Fruit fly (Drosophila melanogaster): ENCODE results near the gene LSm-4.

LSm-4 gene

dm6 chr2L:10356508-10356907, 48.5 kb downstream of the LSm-4 start, which contains the start of the genes CtsL4 and ClpP (continued):
- no peak for TF ChIP-seq tap (tag; optimal IDR thresholded peaks at IDR 0.05)
- peak; percentile 23 for TF ChIP-seq pho (GFP tag; optimal IDR thresholded peaks at IDR 0.05)
- TF ChIP-seq CG30020 (tag; optimal IDR thresholded peaks at IDR 0.05), result peak; percentile 100
- no peak for TF ChIP-seq CG4707 (GFP tag; optimal IDR thresholded peaks at IDR 0.05)
- peak; percentile 26; the same call in 1 of the 3 replicates for TF ChIP-seq ase (GFP tag; IDR thresholded peaks at IDR 0.05)
- TF ChIP-seq D19B (GFP tag; optimal IDR thresholded peaks at IDR 0.05), result peak; percentile 81
- peak; percentile 36 for TF ChIP-seq CG33557 (GFP tag; optimal IDR thresholded peaks at IDR 0.05)
- TF ChIP-seq lola (GFP tag; optimal IDR thresholded peaks at IDR 0.05), result peak in 1 of 3 experiments; percentile 43
- TF ChIP-seq CG11398 (GFP tag; optimal IDR thresholded peaks at IDR 0.05), result no peak
- no peak for TF ChIP-seq CG18476 (GFP tag; optimal IDR thresholded peaks at IDR 0.05)
- peak; percentile 64 for TF ChIP-seq CG2120 (GFP tag; optimal IDR thresholded peaks at IDR 0.05)
- no peak for TF ChIP-seq gro (GFP tag; optimal IDR thresholded peaks at IDR 0.05)
- no peak for TF ChIP-seq CG7556 (GFP tag; optimal IDR thresholded peaks at IDR 0.05)
- TF ChIP-seq H15 (GFP tag; IDR thresholded peaks at IDR 0.05), result no peak
- TF ChIP-seq Dp (GFP tag; optimal IDR thresholded peaks at IDR 0.05), result peak; percentile 5
- TF ChIP-seq CG17802 (tag; optimal IDR thresholded peaks at IDR 0.05), result peak; percentile 94
- TF ChIP-seq CG2129 (GFP tag; IDR thresholded peaks at IDR 0.05; ENCODE audit: partially characterized antibody), result no peak
- no peak for TF ChIP-seq Hmr (GFP tag; optimal IDR thresholded peaks at IDR 0.05)
- TF ChIP-seq Elba2 (GFP tag; optimal IDR thresholded peaks at IDR 0.05), result peak; percentile 59
- peak; percentile 34 for TF ChIP-seq HLH54F (GFP tag; optimal IDR thresholded peaks at IDR 0.05)
- peak; percentile 43 for TF ChIP-seq Ets97D (GFP tag; optimal IDR thresholded peaks at IDR 0.05)
- TF ChIP-seq bbx (GFP tag; IDR thresholded peaks at IDR 0.05; ENCODE audit: partially characterized antibody), result no peak
- TF ChIP-seq Spps (tag; optimal IDR thresholded peaks at IDR 0.05), result no peak
- peak; percentile 27 for TF ChIP-seq CG3995 (GFP tag; optimal IDR thresholded peaks at IDR 0.05)
- no peak for TF ChIP-seq sqz (GFP tag; optimal IDR thresholded peaks at IDR 0.05)
- no peak for TF ChIP-seq ab (GFP tag; optimal IDR thresholded peaks at IDR 0.05)
- peak; percentile 60 for TF ChIP-seq phol (tag; optimal IDR thresholded peaks at IDR 0.05)
- TF ChIP-seq Oaz (GFP tag; IDR thresholded peaks at IDR 0.05), result no peak; the same call in 1 of the 2 replicates
- peak; percentile 4 for TF ChIP-seq Camta (GFP tag; optimal IDR thresholded peaks at IDR 0.05)
- peak; percentile 49; the same call in 1 of the 3 replicates for TF ChIP-seq ci (GFP tag; IDR thresholded peaks at IDR 0.05)
- no peak for TF ChIP-seq CG6654 (GFP tag; optimal IDR thresholded peaks at IDR 0.05)
- peak; percentile 68 for TF ChIP-seq CG8388 (GFP tag; optimal IDR thresholded peaks at IDR 0.05)
- peak; percentile 53 for TF ChIP-seq YL-1 (GFP tag; optimal IDR thresholded peaks at IDR 0.05)
- peak; percentile 86 for TF ChIP-seq row (GFP tag; IDR thresholded peaks at IDR 0.05)
- peak; percentile 35 for TF ChIP-seq pum (GFP tag; optimal IDR thresholded peaks at IDR 0.05)
- peak; percentile 77 for TF ChIP-seq Med (GFP tag)
- no peak for TF ChIP-seq grn (GFP tag; optimal IDR thresholded peaks at IDR 0.05)
- TF ChIP-seq cato (GFP tag; optimal IDR thresholded peaks at IDR 0.05; ENCODE audit: borderline replicate concordance), result peak; percentile 14
- TF ChIP-seq CG43689 (GFP tag; IDR thresholded peaks at IDR 0.05), result no peak
- TF ChIP-seq Sox102F (GFP tag; optimal IDR thresholded peaks at IDR 0.05), result no peak
- peak; percentile 39; the same call in 1 of the 3 replicates for TF ChIP-seq Mrtf (GFP tag; IDR thresholded peaks at IDR 0.05)
- peak; percentile 40 for TF ChIP-seq CG13296 (GFP tag; optimal IDR thresholded peaks at IDR 0.05)
- TF ChIP-seq tll (GFP tag; optimal IDR thresholded peaks at IDR 0.05), result no peak
- peak; percentile 43 for TF ChIP-seq Sry-δ (GFP tag; optimal IDR thresholded peaks at IDR 0.05)
- TF ChIP-seq CG2199 (GFP tag; IDR thresholded peaks at IDR 0.05), result peak; percentile 55; the same call in 1 of the 3 replicates
- no peak for TF ChIP-seq CG10543 (GFP tag; optimal IDR thresholded peaks at IDR 0.05)
- no peak for TF ChIP-seq fru (optimal IDR thresholded peaks at IDR 0.05)
- TF ChIP-seq Ptx1 (GFP tag; IDR thresholded peaks at IDR 0.05), result peak; percentile 60
- TF ChIP-seq hkb (optimal IDR thresholded peaks at IDR 0.05), result no peak
- TF ChIP-seq hkb (GFP tag; IDR thresholded peaks at IDR 0.05), result 0 out of 2 replicates have a peak, but pooled peaks have one; percentile 34
- TF ChIP-seq lilli (GFP tag; optimal IDR thresholded peaks at IDR 0.05), result peak; percentile 60

All from whole organism, embryonic.